Worm (Caenorhabditis elegans): Measurements from ENCODE around the gene M04B2.4.
A peak's percentile ranks its signal among the peaks of the same experiment; 100 is the strongest.

M04B2.4 gene

ce11 chrIV:11475080-11475479, 45.8 kb downstream of the M04B2.4 start:
- TF ChIP-seq Y56A3A.18 (GFP tag; IDR thresholded peaks at IDR 0.05) = no peak
- TF ChIP-seq B0035.1 (tag; optimal IDR thresholded peaks at IDR 0.05) = no peak
- TF ChIP-seq bed-1 (GFP tag; IDR thresholded peaks at IDR 0.05) = no peak
- TF ChIP-seq zfh-2 (GFP tag; conservative IDR thresholded peaks at IDR 0.05) = peak; percentile 78
- TF ChIP-seq tbx-9 (tag; optimal IDR thresholded peaks at IDR 0.05; ENCODE audit: borderline replicate concordance) = no peak

- TF ChIP-seq snpc-1.1 (tag; optimal IDR thresholded peaks at IDR 0.05; ENCODE audit: insufficient read depth) = peak; percentile 67
- TF ChIP-seq lin-54 (GFP tag; optimal IDR thresholded peaks at IDR 0.05) = peak; percentile 83
- peak; percentile 83 for TF ChIP-seq F23B12.7 (tag; optimal IDR thresholded peaks at IDR 0.05; ENCODE audit: insufficient read depth)
- peak; percentile 72; the same call in 1 of the 2 replicates for TF ChIP-seq K11D2.4 (GFP tag; IDR thresholded peaks at IDR 0.05)
- TF ChIP-seq attf-5 (GFP tag; optimal IDR thresholded peaks at IDR 0.05) = peak; percentile 90
- peak; percentile 98 for TF ChIP-seq ztf-25 (GFP tag; IDR thresholded peaks at IDR 0.05)
- peak; percentile 75 for TF ChIP-seq F10E7.11 (tag; optimal IDR thresholded peaks at IDR 0.05)
- TF ChIP-seq xnd-1 (tag; optimal IDR thresholded peaks at IDR 0.05) = no peak
- TF ChIP-seq egl-18 (GFP tag; IDR thresholded peaks at IDR 0.05) = peak; percentile 89
- peak; percentile 73; the same call in 1 of the 2 replicates for TF ChIP-seq ztf-6 (GFP tag; IDR thresholded peaks at IDR 0.05)
- peak; percentile 76; the same call in 1 of the 2 replicates for TF ChIP-seq sea-2 (GFP tag; IDR thresholded peaks at IDR 0.05)
- peak; percentile 88 for TF ChIP-seq lsy-27 (tag; optimal IDR thresholded peaks at IDR 0.05; ENCODE audit: borderline replicate concordance, insufficient read depth)
- TF ChIP-seq ZK185.1 (tag; optimal IDR thresholded peaks at IDR 0.05; ENCODE audit: poor library complexity, severe bottlenecking) = peak; percentile 94
- TF ChIP-seq atf-7 (tag; optimal IDR thresholded peaks at IDR 0.05) = peak; percentile 79
- TF ChIP-seq B0019.2 (GFP tag; conservative IDR thresholded peaks at IDR 0.05) = peak; percentile 70
- 0 out of 2 replicates have a peak, but pooled peaks have one; percentile 44 for TF ChIP-seq madf-3 (GFP tag; IDR thresholded peaks at IDR 0.05)
- TF ChIP-seq ceh-100 (GFP tag; IDR thresholded peaks at IDR 0.05) = peak; percentile 68
- TF ChIP-seq let-526 (GFP tag; IDR thresholded peaks at IDR 0.05) = peak; percentile 29; the same call in 1 of the 2 replicates
- TF ChIP-seq ceh-79 (tag; optimal IDR thresholded peaks at IDR 0.05) = peak; percentile 99
- TF ChIP-seq F57A8.1 (GFP tag; optimal IDR thresholded peaks at IDR 0.05) = peak; percentile 96
- peak; percentile 81 for TF ChIP-seq madf-6 (GFP tag; IDR thresholded peaks at IDR 0.05)
- peak; percentile 90 for TF ChIP-seq nfyb-1 (GFP tag; IDR thresholded peaks at IDR 0.05)
- TF ChIP-seq K12H6.12 (tag; optimal IDR thresholded peaks at IDR 0.05) = peak; percentile 48
- peak; percentile 75 for TF ChIP-seq bed-2 (GFP tag; IDR thresholded peaks at IDR 0.05)
- peak; percentile 87 for TF ChIP-seq B0336.3 (GFP tag; IDR thresholded peaks at IDR 0.05)
- peak; percentile 80 for TF ChIP-seq tlf-1 (GFP tag; optimal IDR thresholded peaks at IDR 0.05)
- TF ChIP-seq mcd-1 (GFP tag; IDR thresholded peaks at IDR 0.05) = peak; percentile 70
- TF ChIP-seq Y95B8A.8 (GFP tag; IDR thresholded peaks at IDR 0.05) = peak; percentile 70; the same call in 1 of the 2 replicates
- TF ChIP-seq ets-4 (GFP tag; optimal IDR thresholded peaks at IDR 0.05) = peak; percentile 93
- TF ChIP-seq Y67H2A.10 (GFP tag; conservative IDR thresholded peaks at IDR 0.05) = peak; percentile 69; the same call in 1 of the 2 replicates
- TF ChIP-seq F57C9.4 (tag; optimal IDR thresholded peaks at IDR 0.05) = peak; percentile 53
- peak; percentile 89 for TF ChIP-seq repo-1 (tag; optimal IDR thresholded peaks at IDR 0.05)
- peak; percentile 87 for TF ChIP-seq mes-4 (tag; optimal IDR thresholded peaks at IDR 0.05)
- peak; percentile 67 for TF ChIP-seq F33H1.4 (GFP tag; IDR thresholded peaks at IDR 0.05)
- peak; percentile 90 for TF ChIP-seq zfh-2 (GFP tag; conservative IDR thresholded peaks at IDR 0.05)
- peak; percentile 90 for TF ChIP-seq Y56A3A.18 (GFP tag; IDR thresholded peaks at IDR 0.05)
- no peak for TF ChIP-seq Y53F4B.3 (GFP tag; IDR thresholded peaks at IDR 0.05)
- TF ChIP-seq aptf-3 (GFP tag; IDR thresholded peaks at IDR 0.05) = 0 out of 2 replicates have a peak, but pooled peaks have one; percentile 15
- TF ChIP-seq nfya-1 (tag; optimal IDR thresholded peaks at IDR 0.05; ENCODE audit: borderline replicate concordance, insufficient read depth) = no peak
- peak; percentile 85 for TF ChIP-seq ekl-4 (GFP tag; IDR thresholded peaks at IDR 0.05)
- TF ChIP-seq nhr-120 (GFP tag; IDR thresholded peaks at IDR 0.05) = peak; percentile 95
- peak; percentile 63 for TF ChIP-seq dpff-1 (tag; optimal IDR thresholded peaks at IDR 0.05)
- TF ChIP-seq hlh-26 (GFP tag; conservative IDR thresholded peaks at IDR 0.05) = no peak
Measured at ce11 chrIV:11474067-11474466, 46.8 kb downstream of the M04B2.4 start.

Data from whole organism, young adult.